Worm (Caenorhabditis elegans): ENCODE results near the gene parg-2.

parg-2 gene

ce11 chrIV:8718153-8718552 lies 3.2 kb upstream of the parg-2 start, which contains the start of gene H23L24.1:
Gene H23L24.1, plus strand, starts transcription at chrIV:8718453.
- TF ChIP-seq skn-1 (tag; optimal IDR thresholded peaks at IDR 0.05) (no peak), mdl-1 (tag; optimal IDR thresholded peaks at IDR 0.05) (no peak), R02D3.7 (tag; optimal IDR thresholded peaks at IDR 0.05) (no peak), ceh-9 (tag; optimal IDR thresholded peaks at IDR 0.05) (no peak), nhr-76 (tag; optimal IDR thresholded peaks at IDR 0.05) (no peak), unc-39 (tag; optimal IDR thresholded peaks at IDR 0.05) (no peak), hmg-11 (tag; optimal IDR thresholded peaks at IDR 0.05) (no peak), nhr-12 (tag; optimal IDR thresholded peaks at IDR 0.05) (no peak), unc-62 (GFP tag; optimal IDR thresholded peaks at IDR 0.05) (no peak)

ce11 chrIV:8708046-8708445 lies 6.9 kb downstream of the parg-2 start:
- TF ChIP-seq ceh-16 (tag; optimal IDR thresholded peaks at IDR 0.05) (no peak), sea-2 (GFP tag; optimal IDR thresholded peaks at IDR 0.05) (no peak), nhr-23 (tag; optimal IDR thresholded peaks at IDR 0.05) (no peak), ztf-11 (tag; optimal IDR thresholded peaks at IDR 0.05) (no peak), lsy-12 (tag; optimal IDR thresholded peaks at IDR 0.05) (no peak), ceh-28 (tag; optimal IDR thresholded peaks at IDR 0.05) (no peak), nhr-77 (tag; optimal IDR thresholded peaks at IDR 0.05) (no peak), nhr-25 (tag; optimal IDR thresholded peaks at IDR 0.05) (no peak), ceh-9 (tag; optimal IDR thresholded peaks at IDR 0.05) (no peak), nhr-237 (tag; optimal IDR thresholded peaks at IDR 0.05) (no peak), lin-15B (tag; optimal IDR thresholded peaks at IDR 0.05) (no peak), fkh-2 (tag; optimal IDR thresholded peaks at IDR 0.05) (no peak), lin-39 (tag; optimal IDR thresholded peaks at IDR 0.05) (no peak), hmg-11 (tag; optimal IDR thresholded peaks at IDR 0.05) (no peak)

ce11 chrIV:8705504-8705903 lies 9.4 kb downstream of the parg-2 start, which contains the start of gene H23L24.4:
Gene H23L24.4, minus strand, starts transcription at chrIV:8705604.
- no peak for TF ChIP-seq nhr-23 (tag; optimal IDR thresholded peaks at IDR 0.05)
- no peak for TF ChIP-seq nhr-43 (tag; optimal IDR thresholded peaks at IDR 0.05; ENCODE audit: poor library complexity, severe bottlenecking)
- no peak for TF ChIP-seq hmg-11 (tag; optimal IDR thresholded peaks at IDR 0.05)
- TF ChIP-seq egl-27 (tag; optimal IDR thresholded peaks at IDR 0.05) = no peak
- no peak for TF ChIP-seq nhr-28 (tag; optimal IDR thresholded peaks at IDR 0.05)
- no peak for TF ChIP-seq pha-4 (tag; optimal IDR thresholded peaks at IDR 0.05)
- TF ChIP-seq tbx-2 (tag; optimal IDR thresholded peaks at IDR 0.05) = no peak
- TF ChIP-seq R02D3.7 (tag; optimal IDR thresholded peaks at IDR 0.05) = no peak
- TF ChIP-seq unc-39 (tag; optimal IDR thresholded peaks at IDR 0.05) = no peak
- TF ChIP-seq ceh-16 (tag; optimal IDR thresholded peaks at IDR 0.05) = no peak
- TF ChIP-seq lsy-12 (tag; optimal IDR thresholded peaks at IDR 0.05) = no peak
- no peak for TF ChIP-seq elt-1 (tag; optimal IDR thresholded peaks at IDR 0.05)
- TF ChIP-seq ceh-28 (tag; optimal IDR thresholded peaks at IDR 0.05) = no peak
- no peak for TF ChIP-seq nhr-76 (tag; optimal IDR thresholded peaks at IDR 0.05)
- TF ChIP-seq nfya-1 (tag; optimal IDR thresholded peaks at IDR 0.05; ENCODE audit: insufficient read depth) = no peak
- no peak for TF ChIP-seq ceh-82 (tag; optimal IDR thresholded peaks at IDR 0.05)
- TF ChIP-seq fkh-10 (GFP tag; optimal IDR thresholded peaks at IDR 0.05) = no peak
- no peak for TF ChIP-seq ceh-9 (tag; optimal IDR thresholded peaks at IDR 0.05)

- TF ChIP-seq nhr-28 (tag; optimal IDR thresholded peaks at IDR 0.05) (no peak), elt-3 (tag; optimal IDR thresholded peaks at IDR 0.05) (no peak), tbx-2 (tag; optimal IDR thresholded peaks at IDR 0.05) (no peak), sea-2 (GFP tag; optimal IDR thresholded peaks at IDR 0.05) (no peak), ceh-82 (tag; optimal IDR thresholded peaks at IDR 0.05) (no peak), ceh-16 (tag; optimal IDR thresholded peaks at IDR 0.05) (no peak), egl-27 (tag; optimal IDR thresholded peaks at IDR 0.05) (no peak), nhr-43 (tag; optimal IDR thresholded peaks at IDR 0.05; ENCODE audit: poor library complexity, severe bottlenecking) (no peak), unc-62 (GFP tag; optimal IDR thresholded peaks at IDR 0.05) (no peak), skn-1 (tag; optimal IDR thresholded peaks at IDR 0.05) (no peak), lsy-12 (tag; optimal IDR thresholded peaks at IDR 0.05) (no peak), aly-2 (tag; optimal IDR thresholded peaks at IDR 0.05) (no peak), nhr-237 (tag; optimal IDR thresholded peaks at IDR 0.05) (no peak), nhr-67 (tag; optimal IDR thresholded peaks at IDR 0.05) (no peak), ztf-11 (tag; optimal IDR thresholded peaks at IDR 0.05) (no peak)
These were observed 17.5 kb downstream of the parg-2 start, which contains the start of gene ttll-11 for ce11 chrIV:8697436-8697835. Gene ttll-11, plus strand, starts transcription at chrIV:8697736.

ce11 chrIV:8691486-8691885 lies 23.4 kb downstream of the parg-2 start, which contains the start of the genes hst-1 and ints-6:
Gene hst-1, minus strand, starts transcription at chrIV:8691513.
Gene ints-6, plus strand, starts transcription at chrIV:8691745.
- TF ChIP-seq pha-4 (tag; optimal IDR thresholded peaks at IDR 0.05) (peak; percentile 55), nhr-28 (tag; optimal IDR thresholded peaks at IDR 0.05) (no peak), ztf-11 (tag; optimal IDR thresholded peaks at IDR 0.05) (no peak), fos-1 (tag; optimal IDR thresholded peaks at IDR 0.05) (no peak), hmg-11 (tag; optimal IDR thresholded peaks at IDR 0.05) (peak; percentile 29), nhr-23 (tag; optimal IDR thresholded peaks at IDR 0.05) (peak; percentile 13), R02D3.7 (tag; optimal IDR thresholded peaks at IDR 0.05) (no peak), lsy-12 (tag; optimal IDR thresholded peaks at IDR 0.05) (no peak), lin-15B (tag; optimal IDR thresholded peaks at IDR 0.05) (peak; percentile 8), aly-2 (tag; optimal IDR thresholded peaks at IDR 0.05) (no peak)
